Worm (Caenorhabditis elegans) whole organism, young adult: ENCODE measurements around the gene tag-290.

Experiments
- B0019.2 ChIP-seq: fragments of 200-800 bp; sonication (Bioruptor generic); conservative IDR thresholded peaks from 2 replicates; pipeline ENCODE4 v1.3.6; 2022; ENCODE audit warnings: missing genetic modification reagents, missing genetic modification characterization, missing compliant biosample characterization
- B0035.1 ChIP-seq: sonication (generic microtip); optimal IDR thresholded peaks from 2 replicates; lab custom pipeline; 2016; ENCODE audit warnings: missing genetic modification characterization, mild to moderate bottlenecking, missing compliant biosample characterization, missing genotype, missing genetic modification reagents
- F23B12.7 ChIP-seq: sonication (generic microtip); optimal IDR thresholded peaks from 2 replicates; lab custom pipeline; 2017; ENCODE audit warnings: missing genetic modification characterization, mild to moderate bottlenecking, missing compliant biosample characterization, antibody characterized with exemption, moderate library complexity; ENCODE audit not compliant: insufficient read depth
- F37B4.10 ChIP-seq: fragments of 200-800 bp; sonication (Bioruptor generic); IDR thresholded peaks from 2 replicates; pipeline ENCODE4 v1.3.6; 2022; ENCODE audit warnings: missing genetic modification characterization, missing compliant biosample characterization
- F52B5.7 ChIP-seq: sonication (generic microtip); optimal IDR thresholded peaks from 2 replicates; lab custom pipeline; 2016; ENCODE audit warnings: mild to moderate bottlenecking, missing genetic modification characterization, missing compliant biosample characterization
- F57C9.4 ChIP-seq: sonication (generic microtip); optimal IDR thresholded peaks from 2 replicates; lab custom pipeline; 2017; ENCODE audit warnings: mild to moderate bottlenecking, missing genetic modification characterization, missing compliant biosample characterization
- K12H6.12 ChIP-seq: fragments of 200-800 bp; sonication (Bioruptor generic); optimal IDR thresholded peaks from 2 replicates; lab custom pipeline; 2018; ENCODE audit warnings: mild to moderate bottlenecking, missing genetic modification characterization, missing compliant biosample characterization
- Y53F4B.3 ChIP-seq: fragments of 200-800 bp; sonication (Bioruptor generic); IDR thresholded peaks from 2 replicates; pipeline ENCODE4 v1.3.6; 2022; ENCODE audit warnings: missing genetic modification reagents, missing genetic modification characterization, missing compliant biosample characterization
- Y56A3A.18 ChIP-seq: fragments of 200-800 bp; sonication (Bioruptor generic); IDR thresholded peaks from 2 replicates; pipeline ENCODE4 v1.3.6; 2022; ENCODE audit warnings: missing genetic modification reagents, missing genetic modification characterization, missing compliant biosample characterization
- akir-1 ChIP-seq: fragments of 200-800 bp; sonication (Bioruptor generic); optimal IDR thresholded peaks from 2 replicates; lab custom pipeline; 2018; ENCODE audit warnings: mild to moderate bottlenecking, missing genetic modification characterization, moderate library complexity, missing compliant biosample characterization
- attf-3 ChIP-seq: fragments of 200-800 bp; sonication (Bioruptor generic); conservative IDR thresholded peaks from 2 replicates; pipeline ENCODE4 v1.3.6; 2022; ENCODE audit warnings: missing genetic modification reagents, missing genetic modification characterization, missing compliant biosample characterization
- ccch-3 ChIP-seq: fragments of 200-800 bp; sonication (Bioruptor generic); optimal IDR thresholded peaks from 2 replicates; lab custom pipeline; 2018; ENCODE audit warnings: mild to moderate bottlenecking, missing genetic modification characterization, missing compliant biosample characterization
- cebp-1 ChIP-seq, 2 experiments: fragments of 200-800 bp in 1 of 2; sonication (Bioruptor generic) in 1 of 2; sonication (generic microtip) in 1 of 2; IDR thresholded peaks in 1 of 2; optimal IDR thresholded peaks in 1 of 2; 2 replicates each; pipeline versions ENCODE4 v1.3.6 to Lab custom; 2017 to 2022; ENCODE audit warnings: missing compliant biosample characterization in 2 of 2, missing genetic modification characterization in 2 of 2, mild to moderate bottlenecking in 1 of 2, missing genetic modification reagents in 1 of 2, moderate library complexity in 1 of 2
- ceh-27 ChIP-seq: fragments of 200-800 bp; sonication (Bioruptor generic); optimal IDR thresholded peaks from 2 replicates; lab custom pipeline; 2018; ENCODE audit warnings: mild to moderate bottlenecking, missing genetic modification characterization, moderate library complexity, missing compliant biosample characterization
- ceh-58 ChIP-seq: fragments of 200-800 bp; sonication (Bioruptor generic); IDR thresholded peaks from 2 replicates; pipeline ENCODE4 v1.3.6; 2022; ENCODE audit warnings: missing genetic modification characterization, missing compliant biosample characterization
- ceh-79 ChIP-seq: sonication (generic microtip); optimal IDR thresholded peaks from 2 replicates; lab custom pipeline; 2017; ENCODE audit warnings: mild to moderate bottlenecking, missing genetic modification characterization, missing compliant biosample characterization
- dpl-1 ChIP-seq: fragments of 150-350 bp; optimal IDR thresholded peaks from 2 replicates; lab custom pipeline; 2014; ENCODE audit warnings: missing biosample characterization, missing genetic modification reagents, missing genetic modification characterization
- efl-1 ChIP-seq: fragments of 150-350 bp; optimal IDR thresholded peaks from 2 replicates; lab custom pipeline; 2014; ENCODE audit warnings: missing biosample characterization, missing genetic modification reagents, missing genetic modification characterization
- ekl-4 ChIP-seq: fragments of 200-800 bp; sonication (Bioruptor generic); IDR thresholded peaks from 2 replicates; pipeline ENCODE4 v1.3.6; 2022; ENCODE audit warnings: missing genetic modification reagents, missing genetic modification characterization, missing compliant biosample characterization
- ets-4 ChIP-seq: fragments of 200-800 bp; sonication (Bioruptor generic); optimal IDR thresholded peaks from 2 replicates; lab custom pipeline; 2018; ENCODE audit warnings: mild to moderate bottlenecking, missing genetic modification characterization, missing compliant biosample characterization
- fkh-3 ChIP-seq: sonication (generic microtip); optimal IDR thresholded peaks from 2 replicates; lab custom pipeline; 2016; ENCODE audit warnings: mild to moderate bottlenecking, missing genetic modification characterization, missing compliant biosample characterization
- gei-17 ChIP-seq: fragments of 200-800 bp; sonication (Bioruptor generic); optimal IDR thresholded peaks from 2 replicates; lab custom pipeline; 2018; ENCODE audit warnings: mild to moderate bottlenecking, missing genetic modification characterization, missing compliant biosample characterization
- him-1 ChIP-seq: sonication (generic microtip); optimal IDR thresholded peaks from 2 replicates; lab custom pipeline; 2016; ENCODE audit warnings: missing genotype, missing genetic modification reagents, missing genetic modification characterization, missing compliant biosample characterization
- hlh-12 ChIP-seq: sonication (generic microtip); optimal IDR thresholded peaks from 2 replicates; lab custom pipeline; 2016; ENCODE audit warnings: missing genetic modification characterization, missing compliant biosample characterization
- hlh-26 ChIP-seq: fragments of 200-800 bp; sonication (Bioruptor generic); conservative IDR thresholded peaks from 2 replicates; pipeline ENCODE4 v1.3.6; 2022; ENCODE audit warnings: missing genetic modification reagents, missing genetic modification characterization, missing compliant biosample characterization
- hmg-20 ChIP-seq: fragments of 200-800 bp; sonication (Bioruptor generic); IDR thresholded peaks from 2 replicates; pipeline ENCODE4 v1.3.6; 2022; ENCODE audit warnings: missing genetic modification reagents, missing genetic modification characterization, missing compliant biosample characterization
- hrde-1 ChIP-seq: sonication (generic microtip); optimal IDR thresholded peaks from 2 replicates; lab custom pipeline; 2016; ENCODE audit warnings: missing genetic modification characterization, mild to moderate bottlenecking, missing compliant biosample characterization, moderate library complexity, missing genotype, missing genetic modification reagents, borderline replicate concordance
- hsf-1 ChIP-seq: fragments of 200-800 bp; sonication (Bioruptor generic); IDR thresholded peaks from 2 replicates; pipeline ENCODE4 v1.3.6; 2022; ENCODE audit warnings: missing genetic modification reagents, missing genetic modification characterization, missing compliant biosample characterization
- lin-54 ChIP-seq: fragments of 200-800 bp; sonication (Bioruptor generic); optimal IDR thresholded peaks from 2 replicates; lab custom pipeline; 2018; ENCODE audit warnings: mild to moderate bottlenecking, missing genetic modification characterization, missing compliant biosample characterization
- lir-1 ChIP-seq: fragments of 200-800 bp; sonication (Bioruptor generic); conservative IDR thresholded peaks from 2 replicates; pipeline ENCODE4 v1.3.6; 2022; ENCODE audit warnings: missing genetic modification reagents, missing genetic modification characterization, missing compliant biosample characterization
- lsy-27 ChIP-seq: sonication (generic microtip); optimal IDR thresholded peaks from 2 replicates; lab custom pipeline; 2017; ENCODE audit warnings: missing genetic modification characterization, mild to moderate bottlenecking, missing compliant biosample characterization, antibody characterized with exemption, missing genotype, borderline replicate concordance; ENCODE audit not compliant: insufficient read depth
- madf-10 ChIP-seq: sonication (generic microtip); optimal IDR thresholded peaks from 2 replicates; lab custom pipeline; 2016; ENCODE audit warnings: mild to moderate bottlenecking, missing genetic modification characterization, missing compliant biosample characterization
- madf-8 ChIP-seq: fragments of 200-800 bp; sonication (Bioruptor generic); conservative IDR thresholded peaks from 2 replicates; pipeline ENCODE4 v1.3.6; 2022; ENCODE audit warnings: missing genetic modification reagents, missing genetic modification characterization, missing compliant biosample characterization
- mcd-1 ChIP-seq: fragments of 200-800 bp; sonication (Bioruptor generic); IDR thresholded peaks from 2 replicates; pipeline ENCODE4 v1.3.6; 2022; ENCODE audit warnings: missing genetic modification reagents, missing genetic modification characterization, missing compliant biosample characterization
- mes-4 ChIP-seq: sonication (generic microtip); optimal IDR thresholded peaks from 2 replicates; lab custom pipeline; 2016; ENCODE audit warnings: missing genotype, missing genetic modification characterization, missing compliant biosample characterization
- nfya-1 ChIP-seq: sonication (generic microtip); optimal IDR thresholded peaks from 2 replicates; lab custom pipeline; 2017; ENCODE audit warnings: antibody characterized with exemption, missing compliant biosample characterization, missing genetic modification characterization, borderline replicate concordance; ENCODE audit not compliant: insufficient read depth
- nhr-179 ChIP-seq: sonication (generic microtip); optimal IDR thresholded peaks from 2 replicates; lab custom pipeline; 2016; ENCODE audit warnings: mild to moderate bottlenecking, missing genetic modification characterization, missing compliant biosample characterization
- nhr-27 ChIP-seq: fragments of 200-800 bp; sonication (Bioruptor generic); optimal IDR thresholded peaks from 2 replicates; lab custom pipeline; 2018; ENCODE audit warnings: mild to moderate bottlenecking, missing genetic modification characterization, moderate library complexity, missing compliant biosample characterization
- pbrm-1 ChIP-seq: fragments of 200-800 bp; sonication (Bioruptor generic); IDR thresholded peaks from 2 replicates; pipeline ENCODE4 v1.3.6; 2022; ENCODE audit warnings: missing genetic modification reagents, missing genetic modification characterization, missing compliant biosample characterization
- rcor-1 ChIP-seq: fragments of 200-800 bp; sonication (Bioruptor generic); IDR thresholded peaks from 2 replicates; pipeline ENCODE4 v1.3.6; 2022; ENCODE audit warnings: missing genetic modification reagents, missing genetic modification characterization, missing compliant biosample characterization
- repo-1 ChIP-seq: sonication (generic microtip); optimal IDR thresholded peaks from 2 replicates; lab custom pipeline; 2017; ENCODE audit warnings: mild to moderate bottlenecking, missing genetic modification characterization, missing compliant biosample characterization
- sdz-38 ChIP-seq: sonication (generic microtip); optimal IDR thresholded peaks from 2 replicates; lab custom pipeline; 2016; ENCODE audit warnings: missing genotype, missing genetic modification characterization, missing compliant biosample characterization
- snpc-1.3 ChIP-seq: sonication (generic microtip); optimal IDR thresholded peaks from 2 replicates; lab custom pipeline; 2017; ENCODE audit warnings: missing genetic modification characterization, mild to moderate bottlenecking, missing compliant biosample characterization, antibody characterized with exemption, moderate library complexity, missing genotype, missing genetic modification reagents; ENCODE audit not compliant: insufficient read depth
- sptf-2 ChIP-seq: fragments of 200-800 bp; sonication (Bioruptor generic); optimal IDR thresholded peaks from 2 replicates; lab custom pipeline; 2018; ENCODE audit warnings: mild to moderate bottlenecking, missing genetic modification characterization, missing compliant biosample characterization
- tbp1 ChIP-seq: fragments of 200-800 bp; sonication (Bioruptor generic); optimal IDR thresholded peaks from 2 replicates; lab custom pipeline; 2018; ENCODE audit warnings: mild to moderate bottlenecking, missing genetic modification characterization, missing compliant biosample characterization
- tbx-9 ChIP-seq: sonication (generic microtip); optimal IDR thresholded peaks from 2 replicates; lab custom pipeline; 2016; ENCODE audit warnings: borderline replicate concordance, missing genetic modification characterization, inconsistent platforms, missing compliant biosample characterization
- unc-130 ChIP-seq: sonication (generic microtip); optimal IDR thresholded peaks from 2 replicates; lab custom pipeline; 2016; ENCODE audit warnings: missing genetic modification reagents, missing genetic modification characterization, missing compliant biosample characterization
- ztf-6 ChIP-seq: fragments of 200-800 bp; sonication (Bioruptor generic); IDR thresholded peaks from 2 replicates; pipeline ENCODE4 v1.3.6; 2022; ENCODE audit warnings: missing genetic modification reagents, missing genetic modification characterization, missing compliant biosample characterization

Gene tag-290

DNA sequence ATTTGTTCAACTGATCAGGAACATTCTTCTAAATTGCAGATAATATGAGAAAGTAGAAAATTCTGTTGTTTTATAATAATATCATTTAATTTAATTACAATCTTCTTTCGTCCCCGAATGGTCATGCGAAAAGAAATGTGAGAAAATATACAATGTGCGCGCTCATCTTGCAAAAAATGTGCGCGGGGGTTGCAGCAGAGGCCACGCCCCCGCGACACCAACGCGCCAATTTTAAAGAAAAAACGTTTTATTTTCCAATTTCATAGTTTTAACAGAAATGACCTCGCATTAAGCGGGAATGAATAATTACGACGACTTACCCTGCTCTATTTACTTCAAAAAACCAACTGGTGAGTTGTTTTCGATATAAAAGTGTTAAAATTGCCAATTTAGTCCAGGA lies 2.6 kb upstream of the tag-290 start, which contains the start of gene sas-5 (continued):
- TF ChIP-seq B0019.2 (GFP tag; lab: Robert Waterston, UW) (peak; percentile 37; the same call in 1 of the 2 replicates), him-1 (tag; lab: Kevin White, UChicago) (peak; percentile 78), ztf-6 (GFP tag; lab: Robert Waterston, UW) (no peak), sptf-2 (GFP tag; lab: Kevin White, UChicago) (no peak), Y56A3A.18 (GFP tag; lab: Robert Waterston, UW) (peak; percentile 71; the same call in 1 of the 2 replicates), ceh-79 (tag; lab: Kevin White, UChicago) (no peak), nhr-27 (tag; lab: Kevin White, UChicago) (no peak), fkh-3 (tag; lab: Kevin White, UChicago) (no peak), mcd-1 (peak; percentile 76), akir-1 (GFP tag; lab: Kevin White, UChicago) (no peak), rcor-1 (GFP tag; lab: Robert Waterston, UW) (peak; percentile 77), tbx-9 (tag; lab: Kevin White, UChicago) (no peak), tbp1 (GFP tag; lab: Kevin White, UChicago) (no peak), hsf-1 (GFP tag; lab: Robert Waterston, UW) (peak; percentile 43; the same call in 1 of the 2 replicates), nfya-1 (tag; lab: Kevin White, UChicago) (no peak), lsy-27 (no peak), gei-17 (GFP tag; lab: Kevin White, UChicago) (no peak), nhr-179 (tag; lab: Kevin White, UChicago) (no peak), F57C9.4 (tag; lab: Kevin White, UChicago) (no peak), hlh-12 (no peak), repo-1 (no peak), ekl-4 (GFP tag; lab: Robert Waterston, UW) (peak; percentile 78), cebp-1 (GFP tag; IDR thresholded peaks at IDR 0.05; lab: Robert Waterston, UW) (no peak), cebp-1 (tag; optimal IDR thresholded peaks at IDR 0.05; lab: Kevin White, UChicago) (peak; percentile 66), hmg-20 (GFP tag; lab: Robert Waterston, UW) (no peak), lir-1 (GFP tag; lab: Robert Waterston, UW) (no peak; the same call in 1 of the 2 replicates), B0035.1 (tag; lab: Kevin White, UChicago) (no peak), efl-1 (GFP tag; lab: Kevin White, UChicago) (peak; percentile 92), Y53F4B.3 (GFP tag; lab: Robert Waterston, UW) (no peak), madf-8 (peak; percentile 84), madf-10 (peak; percentile 54), F37B4.10 (GFP tag; lab: Robert Waterston, UW) (no peak), F52B5.7 (tag; lab: Kevin White, UChicago) (no peak), pbrm-1 (GFP tag; lab: Robert Waterston, UW) (peak; percentile 82), attf-3 (GFP tag; lab: Robert Waterston, UW) (0 out of 2 replicates have a peak, but pooled peaks have one; percentile 15), ets-4 (no peak), F23B12.7 (peak; percentile 78), K12H6.12 (tag; lab: Kevin White, UChicago) (peak; percentile 18), ceh-58 (GFP tag; lab: Robert Waterston, UW) (no peak), unc-130 (GFP tag; lab: Kevin White, UChicago) (peak; percentile 60), ccch-3 (no peak), sdz-38 (no peak), lin-54 (peak; percentile 87), ceh-27 (GFP tag; lab: Kevin White, UChicago) (peak; percentile 57), snpc-1.3 (tag; lab: Kevin White, UChicago) (no peak), mes-4 (no peak), hlh-26 (GFP tag; lab: Robert Waterston, UW) (no peak), dpl-1 (GFP tag; lab: Kevin White, UChicago) (peak; percentile 77), hrde-1 (tag; lab: Kevin White, UChicago) (no peak)
